Fruit fly (Drosophila melanogaster) whole organism, embryonic: Measurements from ENCODE around the gene CG10747.

Experiments
- Aef1 ChIP-seq: fragments of 200-800 bp; sonication (Bioruptor generic); IDR thresholded peaks from 3 replicates; pipeline ENCODE4 v1.3.6; 2022; ENCODE audit warnings: missing biosample characterization, missing genetic modification characterization
- Atf3 ChIP-seq: fragments of 200-800 bp; sonication (Bioruptor generic); optimal IDR thresholded peaks from 3 replicates; lab custom pipeline; 2016; ENCODE audit warnings: missing biosample characterization, missing genetic modification characterization
- Blimp-1 ChIP-seq: fragments of 200-800 bp; sonication (Bioruptor generic); optimal IDR thresholded peaks from 3 replicates; lab custom pipeline; 2018; ENCODE audit warnings: missing biosample characterization, missing genetic modification characterization, mild to moderate bottlenecking, moderate library complexity, missing genetic modification reagents
- CG10321 ChIP-seq: fragments of 200-800 bp; sonication (Bioruptor generic); IDR thresholded peaks from 2 replicates; pipeline ENCODE4 v1.3.6; 2022; ENCODE audit warnings: missing biosample characterization, missing genetic modification characterization
- CG11093 ChIP-seq: fragments of 200-800 bp; sonication (Bioruptor generic); IDR thresholded peaks from 3 replicates; pipeline ENCODE4 v1.3.6; 2022; ENCODE audit warnings: missing biosample characterization, missing genetic modification characterization
- CG11560 ChIP-seq: fragments of 200-800 bp; sonication (Bioruptor generic); IDR thresholded peaks from 3 replicates; pipeline ENCODE4 v1.3.6; 2022; ENCODE audit warnings: missing biosample characterization, missing genetic modification characterization
- CG12659 ChIP-seq: fragments of 200-800 bp; sonication (Bioruptor generic); optimal IDR thresholded peaks from 3 replicates; lab custom pipeline; 2017; ENCODE audit warnings: mild to moderate bottlenecking, missing biosample characterization, missing genetic modification reagents, missing genetic modification characterization
- CG13624 ChIP-seq: fragments of 200-800 bp; sonication (Bioruptor generic); optimal IDR thresholded peaks from 2 replicates; lab custom pipeline; 2016; ENCODE audit warnings: missing biosample characterization, missing genetic modification characterization
- CG15514 ChIP-seq: fragments of 200-800 bp; sonication (Bioruptor generic); optimal IDR thresholded peaks from 3 replicates; lab custom pipeline; 2017; ENCODE audit warnings: missing biosample characterization, missing genetic modification characterization, mild to moderate bottlenecking, moderate library complexity, missing genetic modification reagents
- CG1602 ChIP-seq: fragments of 200-800 bp; sonication (Bioruptor generic); optimal IDR thresholded peaks from 3 replicates; lab custom pipeline; 2016; ENCODE audit warnings: missing biosample characterization, missing genetic modification characterization
- CG17186 ChIP-seq: fragments of 200-800 bp; sonication (Bioruptor generic); optimal IDR thresholded peaks from 3 replicates; lab custom pipeline; 2017; ENCODE audit warnings: missing biosample characterization, missing genetic modification reagents, missing genetic modification characterization
- CG17612 ChIP-seq: fragments of 200-800 bp; sonication (Bioruptor generic); IDR thresholded peaks from 2 replicates; pipeline ENCODE4 v1.3.6; 2022; ENCODE audit warnings: missing biosample characterization, missing genetic modification characterization
- CG2712 ChIP-seq: fragments of 200-800 bp; optimal IDR thresholded peaks from 3 replicates; lab custom pipeline; 2019; ENCODE audit warnings: missing biosample characterization, mild to moderate bottlenecking, missing genetic modification characterization, moderate library complexity
- CG3065 ChIP-seq: fragments of 200-800 bp; sonication (Bioruptor generic); optimal IDR thresholded peaks from 2 replicates; lab custom pipeline; 2016; ENCODE audit warnings: missing biosample characterization, missing genetic modification characterization
- CG32772 ChIP-seq: fragments of 200-800 bp; sonication (Bioruptor generic); IDR thresholded peaks from 2 replicates; pipeline ENCODE4 v1.3.6; 2022; ENCODE audit warnings: missing biosample characterization, missing genetic modification characterization
- CG4730 ChIP-seq: fragments of 200-800 bp; sonication (Bioruptor generic); IDR thresholded peaks from 2 replicates; pipeline ENCODE4 v1.3.6; 2022; ENCODE audit warnings: missing biosample characterization, missing genetic modification characterization
- CG6272 ChIP-seq: fragments of 200-800 bp; sonication (Bioruptor generic); IDR thresholded peaks from 2 replicates; pipeline ENCODE4 v1.3.6; 2022; ENCODE audit warnings: missing biosample characterization, missing genetic modification characterization
- CG6765 ChIP-seq: fragments of 200-800 bp; sonication (Bioruptor generic); optimal IDR thresholded peaks from 3 replicates; lab custom pipeline; 2017; ENCODE audit warnings: missing biosample characterization, mild to moderate bottlenecking, missing genetic modification characterization
- CG7839 ChIP-seq: fragments of 200-800 bp; sonication (Bioruptor generic); optimal IDR thresholded peaks from 3 replicates; lab custom pipeline; 2018; ENCODE audit warnings: missing biosample characterization, mild to moderate bottlenecking, missing genetic modification characterization, moderate library complexity
- CG9609 ChIP-seq: fragments of 200-800 bp; sonication (Bioruptor generic); optimal IDR thresholded peaks from 3 replicates; lab custom pipeline; 2016; ENCODE audit warnings: missing biosample characterization, missing genetic modification characterization
- D19A ChIP-seq: fragments of 200-800 bp; optimal IDR thresholded peaks from 3 replicates; lab custom pipeline; 2019; ENCODE audit warnings: missing biosample characterization, mild to moderate bottlenecking, missing genetic modification characterization, moderate library complexity
- Eip74EF ChIP-seq, 2 experiments: fragments of 200-800 bp in 1 of 2; fragments of >200 bp in 1 of 2; sonication (Bioruptor generic) in 1 of 2; optimal IDR thresholded peaks; 2 replicates each; lab custom pipeline; 2017 to 2019; ENCODE audit warnings: missing biosample characterization in 2 of 2, missing genetic modification characterization in 2 of 2, mild to moderate bottlenecking in 1 of 2, moderate library complexity in 1 of 2
- HLH3B ChIP-seq: fragments of 200-800 bp; sonication (Bioruptor generic); IDR thresholded peaks from 2 replicates; pipeline ENCODE4 v1.3.6; 2022; ENCODE audit warnings: missing biosample characterization, missing genetic modification characterization
- Rfx ChIP-seq: fragments of 200-800 bp; sonication (Bioruptor generic); IDR thresholded peaks from 2 replicates; pipeline ENCODE4 v1.3.6; 2022; ENCODE audit warnings: missing biosample characterization, missing genetic modification characterization
- Tbp ChIP-seq: fragments of >200 bp; optimal IDR thresholded peaks from 2 replicates; lab custom pipeline; 2018; ENCODE audit warnings: missing biosample characterization, missing genetic modification characterization
- amos ChIP-seq: fragments of 200-800 bp; sonication (Bioruptor generic); IDR thresholded peaks from 2 replicates; pipeline ENCODE4 v1.3.6; 2022; ENCODE audit warnings: missing biosample characterization, missing genetic modification characterization; ENCODE audit not compliant: partially characterized antibody
- ash1 ChIP-seq: fragments of 200-800 bp; sonication (Bioruptor generic); optimal IDR thresholded peaks from 2 replicates; lab custom pipeline; 2018; ENCODE audit warnings: missing biosample characterization, mild to moderate bottlenecking, missing genetic modification characterization
- bowl ChIP-seq: fragments of 200-800 bp; sonication (Bioruptor generic); IDR thresholded peaks from 2 replicates; pipeline ENCODE4 v1.3.6; 2022; ENCODE audit warnings: missing biosample characterization, missing genetic modification characterization
- chif ChIP-seq, 2 experiments: fragments of 200-800 bp; sonication (Bioruptor generic); optimal IDR thresholded peaks; 3 replicates each; lab custom pipeline; 2016; ENCODE audit warnings: missing biosample characterization in 2 of 2, missing genetic modification characterization in 2 of 2
- chn ChIP-seq: fragments of 200-800 bp; sonication (Bioruptor generic); optimal IDR thresholded peaks from 2 replicates; lab custom pipeline; 2016; ENCODE audit warnings: missing biosample characterization, missing genetic modification characterization
- ci ChIP-seq: fragments of 200-800 bp; sonication (Bioruptor generic); IDR thresholded peaks from 3 replicates; pipeline ENCODE4 v1.3.6; 2022; ENCODE audit warnings: missing biosample characterization, missing genetic modification characterization
- dimm ChIP-seq: fragments of 200-800 bp; sonication (Bioruptor generic); IDR thresholded peaks from 2 replicates; pipeline ENCODE4 v1.3.6; 2022; ENCODE audit warnings: missing biosample characterization, missing genetic modification characterization
- dmrt11E ChIP-seq: fragments of 200-800 bp; sonication (Bioruptor generic); optimal IDR thresholded peaks from 3 replicates; lab custom pipeline; 2018; ENCODE audit warnings: missing biosample characterization, mild to moderate bottlenecking, missing genetic modification characterization, moderate library complexity
- eve ChIP-seq, 2 experiments: fragments of >200 bp; optimal IDR thresholded peaks; 2 replicates each; lab custom pipeline; 2017; ENCODE audit warnings: missing biosample characterization in 2 of 2, missing genetic modification characterization in 2 of 2
- ewg ChIP-seq: fragments of 200-800 bp; sonication (Bioruptor generic); optimal IDR thresholded peaks from 3 replicates; lab custom pipeline; 2017; ENCODE audit warnings: mild to moderate bottlenecking, missing biosample characterization, missing genetic modification reagents, missing genetic modification characterization
- gcm2 ChIP-seq: fragments of 200-800 bp; sonication (Bioruptor generic); optimal IDR thresholded peaks from 2 replicates; lab custom pipeline; 2016; ENCODE audit warnings: missing biosample characterization, missing genetic modification characterization
- gsb-n ChIP-seq: fragments of 200-800 bp; sonication (Bioruptor generic); optimal IDR thresholded peaks from 3 replicates; lab custom pipeline; 2018; ENCODE audit warnings: missing biosample characterization, mild to moderate bottlenecking, missing genetic modification characterization
- inv ChIP-seq: fragments of 200-800 bp; sonication (Bioruptor generic); IDR thresholded peaks from 2 replicates; pipeline ENCODE4 v1.3.6; 2022; ENCODE audit warnings: missing biosample characterization, missing genetic modification characterization; ENCODE audit not compliant: partially characterized antibody
- kay ChIP-seq: fragments of 200-800 bp; sonication (Bioruptor generic); optimal IDR thresholded peaks from 2 replicates; lab custom pipeline; 2016; ENCODE audit warnings: missing biosample characterization, missing genetic modification characterization
- lmd ChIP-seq: fragments of 200-800 bp; sonication (Bioruptor generic); IDR thresholded peaks from 2 replicates; pipeline ENCODE4 v1.3.6; 2022; ENCODE audit warnings: missing biosample characterization, missing genetic modification characterization
- lola ChIP-seq, 3 experiments: fragments of >200 bp in 2 of 3; fragments of 200-800 bp in 1 of 3; sonication (Bioruptor generic) in 1 of 3; optimal IDR thresholded peaks; 2 replicates each; lab custom pipeline; 2017 to 2019; ENCODE audit warnings: missing biosample characterization in 3 of 3, missing genetic modification characterization in 3 of 3, mild to moderate bottlenecking in 1 of 3, moderate library complexity in 1 of 3
- mirr ChIP-seq: fragments of 200-800 bp; sonication (Bioruptor generic); optimal IDR thresholded peaks from 3 replicates; lab custom pipeline; 2018; ENCODE audit warnings: missing biosample characterization, mild to moderate bottlenecking, missing genetic modification characterization
- nmo ChIP-seq: fragments of 200-800 bp; sonication (Bioruptor generic); optimal IDR thresholded peaks from 2 replicates; lab custom pipeline; 2018; ENCODE audit warnings: missing biosample characterization, mild to moderate bottlenecking, missing genetic modification characterization, moderate library complexity
- prd ChIP-seq, 3 experiments: fragments of >200 bp in 2 of 3; fragments of 200-800 bp in 1 of 3; sonication (Bioruptor generic) in 1 of 3; optimal IDR thresholded peaks in 2 of 3; IDR thresholded peaks in 1 of 3; 2 replicates in 2 of 3; 3 replicates in 1 of 3; pipeline versions ENCODE4 v1.3.6 to Lab custom; 2017 to 2022; ENCODE audit warnings: missing biosample characterization in 1 of 3, missing genetic modification characterization in 1 of 3
- pros ChIP-seq: fragments of 200-800 bp; sonication (Bioruptor generic); optimal IDR thresholded peaks from 3 replicates; lab custom pipeline; 2019; ENCODE audit warnings: missing biosample characterization, mild to moderate bottlenecking, missing genetic modification characterization, moderate library complexity
- toy ChIP-seq: fragments of 200-800 bp; sonication (Bioruptor generic); IDR thresholded peaks from 2 replicates; pipeline ENCODE4 v1.3.6; 2022; ENCODE audit warnings: missing biosample characterization, missing genetic modification characterization
- zen2 ChIP-seq: fragments of 200-800 bp; sonication (Bioruptor generic); IDR thresholded peaks from 3 replicates; pipeline ENCODE4 v1.3.6; 2022; ENCODE audit warnings: missing biosample characterization, missing genetic modification characterization; ENCODE audit not compliant: partially characterized antibody
- zfh1 ChIP-seq: fragments of 200-800 bp; sonication (Bioruptor generic); IDR thresholded peaks from 3 replicates; pipeline ENCODE4 v1.3.6; 2022; ENCODE audit warnings: missing biosample characterization, missing genetic modification characterization

Gene CG10747

DNA sequence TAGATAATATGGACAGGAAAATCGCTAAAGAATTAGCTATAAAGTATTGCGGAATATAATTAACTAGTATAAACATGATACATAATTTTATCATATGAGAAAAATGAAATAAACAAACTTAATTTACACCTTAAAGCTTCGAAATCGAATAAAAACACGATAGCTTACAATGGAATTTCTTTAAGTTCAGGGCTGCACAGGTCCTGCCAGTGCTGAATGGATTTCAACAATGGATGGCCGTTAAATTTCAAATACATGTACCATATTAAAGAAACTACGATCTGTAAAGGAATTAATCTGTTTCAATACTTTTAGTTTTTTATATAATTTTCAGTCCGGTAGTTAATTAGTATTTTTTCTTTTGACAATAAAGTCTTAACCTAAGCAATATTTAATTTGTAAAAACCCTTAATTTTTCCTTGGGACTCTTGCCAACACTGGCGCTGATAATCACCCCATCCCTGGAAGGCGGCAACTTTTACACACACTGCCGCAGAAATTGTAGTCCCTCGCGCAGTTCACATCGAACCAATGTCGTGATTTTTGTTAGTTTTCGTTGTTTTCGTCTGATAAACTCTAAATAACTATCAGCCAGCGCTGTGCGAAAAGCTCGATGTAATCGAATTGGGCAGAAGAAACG, 30.0 kb downstream of the CG10747 start, which contains the start of the genes barr and lok (continued):
- TF ChIP-seq Tbp (GFP tag; lab: Kevin White, UChicago) (no peak), ash1 (no peak), chn (GFP tag; lab: Kevin White, UChicago) (peak; percentile 46), dmrt11E (peak; percentile 63), CG7839 (tag; lab: Kevin White, UChicago) (peak; percentile 63), prd (optimal IDR thresholded peaks at IDR 0.05; lab: Kevin White, UChicago) (no peak), prd (GFP tag; IDR thresholded peaks at IDR 0.05; lab: Robert Waterston, UW) (peak; percentile 57; the same call in 2 of the 3 replicates), lola (GFP tag; optimal IDR thresholded peaks at IDR 0.05; lab: Kevin White, UChicago) (peak in 1 of 3 experiments; percentile 59), CG11093 (GFP tag; lab: Robert Waterston, UW) (peak; percentile 54; the same call in 2 of the 3 replicates), lmd (GFP tag; lab: Robert Waterston, UW) (peak; percentile 46), dimm (GFP tag; lab: Robert Waterston, UW) (no peak), Rfx (peak; percentile 51; the same call in 1 of the 2 replicates), zfh1 (GFP tag; lab: Robert Waterston, UW) (peak; percentile 28; the same call in 1 of the 3 replicates), CG6765 (GFP tag; lab: Kevin White, UChicago) (no peak), nmo (peak; percentile 76), amos (GFP tag; lab: Robert Waterston, UW) (peak; percentile 19; the same call in 1 of the 2 replicates), Aef1 (peak; percentile 51), toy (GFP tag; lab: Robert Waterston, UW) (no peak), pros (no peak), CG32772 (0 out of 2 replicates have a peak, but pooled peaks have one; percentile 6), CG1602 (peak; percentile 53), CG2712 (tag; lab: Kevin White, UChicago) (peak; percentile 60), CG4730 (GFP tag; lab: Robert Waterston, UW) (no peak), CG17186 (GFP tag; lab: Kevin White, UChicago) (no peak), CG12659 (GFP tag; lab: Kevin White, UChicago) (peak; percentile 56), zen2 (GFP tag; lab: Robert Waterston, UW) (no peak), CG3065 (GFP tag; lab: Kevin White, UChicago) (no peak), CG10321 (GFP tag; lab: Robert Waterston, UW) (no peak), CG15514 (GFP tag; lab: Kevin White, UChicago) (peak; percentile 16), ci (GFP tag; lab: Robert Waterston, UW) (0 out of 3 replicates have a peak, but pooled peaks have one; percentile 10), CG9609 (GFP tag; lab: Kevin White, UChicago) (peak; percentile 30), HLH3B (GFP tag; lab: Robert Waterston, UW) (no peak), CG6272 (GFP tag; lab: Robert Waterston, UW) (no peak), CG11560 (no peak), CG13624 (GFP tag; lab: Kevin White, UChicago) (peak; percentile 12), kay (GFP tag; lab: Kevin White, UChicago) (peak; percentile 39), Atf3 (GFP tag; lab: Kevin White, UChicago) (peak; percentile 44), gsb-n (tag; lab: Kevin White, UChicago) (no peak), Blimp-1 (no peak), bowl (GFP tag; lab: Robert Waterston, UW) (no peak), D19A (tag; lab: Kevin White, UChicago) (no peak), chif (GFP tag; optimal IDR thresholded peaks at IDR 0.05; lab: Kevin White, UChicago) (peak; percentile 10 to 65), gcm2 (no peak), Eip74EF (GFP tag; optimal IDR thresholded peaks at IDR 0.05; lab: Kevin White, UChicago) (no peak), eve (GFP tag; optimal IDR thresholded peaks at IDR 0.05; lab: Kevin White, UChicago) (no peak), inv (no peak), CG17612 (GFP tag; lab: Robert Waterston, UW) (no peak), mirr (GFP tag; lab: Kevin White, UChicago) (no peak), ewg (GFP tag; lab: Kevin White, UChicago) (peak; percentile 53)
